Worm (Caenorhabditis elegans) whole organism, midembryonic: ENCODE results near the gene srd-33.

Source experiments
- cog-1 ChIP-seq: sonication (generic microtip); optimal IDR thresholded peaks from 2 replicates; lab custom pipeline; 2016; ENCODE audit warnings: missing genetic modification characterization, missing compliant biosample characterization
- flt-1 ChIP-seq: fragments of 200-800 bp; sonication (Bioruptor generic); IDR thresholded peaks from 2 replicates; pipeline ENCODE4 v1.3.6; 2022; ENCODE audit warnings: missing genetic modification characterization, missing compliant biosample characterization
- klf-2 ChIP-seq: fragments of 200-800 bp; sonication (Bioruptor generic); conservative IDR thresholded peaks from 2 replicates; pipeline ENCODE4 v1.3.6; 2022; ENCODE audit warnings: missing genetic modification reagents, missing genetic modification characterization, missing compliant biosample characterization
- ref-1 ChIP-seq: fragments of 200-800 bp; sonication (Bioruptor generic); conservative IDR thresholded peaks from 2 replicates; pipeline ENCODE4 v1.3.6; 2022; ENCODE audit warnings: missing genetic modification reagents, missing genetic modification characterization, missing compliant biosample characterization
- tab-1 ChIP-seq: fragments of 200-800 bp; sonication (Bioruptor generic); IDR thresholded peaks from 2 replicates; pipeline ENCODE4 v1.3.6; 2022; ENCODE audit warnings: missing genetic modification characterization, missing compliant biosample characterization
- ztf-23 ChIP-seq: fragments of 200-800 bp; sonication (Bioruptor generic); IDR thresholded peaks from 2 replicates; pipeline ENCODE4 v1.3.6; 2022; ENCODE audit warnings: missing genetic modification reagents, missing genetic modification characterization, missing compliant biosample characterization
- ztf-29 ChIP-seq: fragments of 200-800 bp; sonication (Bioruptor generic); IDR thresholded peaks from 2 replicates; pipeline ENCODE4 v1.3.6; 2022; ENCODE audit warnings: missing genetic modification reagents, missing genetic modification characterization, missing compliant biosample characterization

DNA sequence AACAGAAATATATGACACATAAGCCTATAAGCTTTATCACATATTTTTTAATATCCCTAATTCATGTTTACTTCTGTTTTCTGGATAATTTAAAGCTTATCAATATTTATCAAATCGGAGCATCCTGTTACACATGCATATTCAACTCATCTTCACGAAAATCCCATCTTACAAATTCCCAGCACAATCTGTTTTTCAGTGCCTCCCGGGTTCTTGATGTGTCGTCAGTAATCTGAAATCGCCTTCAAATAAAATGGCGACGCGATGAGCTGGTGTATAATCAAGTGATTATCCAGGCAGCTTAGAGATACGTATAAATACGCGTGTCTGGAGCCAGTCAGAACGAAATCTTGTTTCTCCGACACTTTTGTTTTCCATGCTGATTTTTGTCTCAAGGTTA lies 21.6 kb upstream of the srd-33 start:
- TF ChIP-seq tab-1 (GFP tag; lab: Robert Waterston, UW) = no peak
- TF ChIP-seq flt-1 (GFP tag; lab: Robert Waterston, UW) = no peak
- no peak for TF ChIP-seq ztf-29 (GFP tag; lab: Robert Waterston, UW)
- TF ChIP-seq ref-1 (GFP tag; lab: Robert Waterston, UW) = no peak
- TF ChIP-seq cog-1 (tag; lab: Kevin White, UChicago) = no peak
- no peak for TF ChIP-seq ztf-23 (GFP tag; lab: Robert Waterston, UW)
- no peak for TF ChIP-seq klf-2
